Fruit fly (Drosophila melanogaster) whole organism, pupa: ENCODE measurements around the gene gammaTub23C.

Experiments
- CG10348 ChIP-seq: fragments of 200-800 bp; sonication (Bioruptor generic); IDR thresholded peaks from 2 replicates; pipeline ENCODE4 v1.3.6; 2022; ENCODE audit warnings: missing biosample characterization, missing genetic modification characterization
- CG12605 ChIP-seq: fragments of 200-800 bp; sonication (Bioruptor generic); IDR thresholded peaks from 2 replicates; pipeline ENCODE4 v1.3.6; 2022; ENCODE audit warnings: missing biosample characterization, missing genetic modification characterization
- CG13204 ChIP-seq: fragments of 200-800 bp; sonication (Bioruptor generic); optimal IDR thresholded peaks from 2 replicates; lab custom pipeline; 2018; ENCODE audit warnings: missing biosample characterization, mild to moderate bottlenecking, missing genetic modification characterization, moderate library complexity
- CG14655 ChIP-seq: fragments of 200-800 bp; sonication (Bioruptor generic); optimal IDR thresholded peaks from 3 replicates; lab custom pipeline; 2017; ENCODE audit warnings: mild to moderate bottlenecking, missing biosample characterization, missing genetic modification reagents, missing genetic modification characterization
- CG15710 ChIP-seq: fragments of 200-800 bp; sonication (Bioruptor generic); optimal IDR thresholded peaks from 2 replicates; lab custom pipeline; 2018; ENCODE audit warnings: missing biosample characterization, mild to moderate bottlenecking, missing genetic modification characterization, moderate library complexity
- CG17806 ChIP-seq: fragments of 200-800 bp; sonication (Bioruptor generic); optimal IDR thresholded peaks from 2 replicates; lab custom pipeline; 2018; ENCODE audit warnings: missing biosample characterization, mild to moderate bottlenecking, missing genetic modification characterization, moderate library complexity
- CG32121 ChIP-seq: fragments of 200-800 bp; sonication (Bioruptor generic); IDR thresholded peaks from 2 replicates; pipeline ENCODE4 v1.3.6; 2022; ENCODE audit warnings: missing biosample characterization, missing genetic modification characterization
- CG34367 ChIP-seq: fragments of 200-800 bp; sonication (Bioruptor generic); optimal IDR thresholded peaks from 2 replicates; lab custom pipeline; 2018; ENCODE audit warnings: missing biosample characterization, mild to moderate bottlenecking, missing genetic modification characterization
- CG4496 ChIP-seq: fragments of 200-800 bp; sonication (Bioruptor generic); IDR thresholded peaks from 3 replicates; pipeline ENCODE4 v1.3.6; 2022; ENCODE audit warnings: missing biosample characterization, missing genetic modification characterization
- CG8159 ChIP-seq: fragments of 200-800 bp; sonication (Bioruptor generic); optimal IDR thresholded peaks from 3 replicates; lab custom pipeline; 2018; ENCODE audit warnings: missing biosample characterization, mild to moderate bottlenecking, missing genetic modification characterization, moderate library complexity
- CG8301 ChIP-seq: fragments of 200-800 bp; sonication (Bioruptor generic); optimal IDR thresholded peaks from 2 replicates; lab custom pipeline; 2018; ENCODE audit warnings: missing biosample characterization, mild to moderate bottlenecking, missing genetic modification characterization
- CG9948 ChIP-seq: fragments of 200-800 bp; sonication (Bioruptor generic); optimal IDR thresholded peaks from 2 replicates; lab custom pipeline; 2018; ENCODE audit warnings: missing biosample characterization, mild to moderate bottlenecking, missing genetic modification characterization, moderate library complexity
- D1 ChIP-seq: fragments of 200-800 bp; sonication (Bioruptor generic); optimal IDR thresholded peaks from 2 replicates; lab custom pipeline; 2018; ENCODE audit warnings: missing biosample characterization, mild to moderate bottlenecking, missing genetic modification characterization, moderate library complexity
- EcR ChIP-seq: fragments of 200-800 bp; sonication (Bioruptor generic); optimal IDR thresholded peaks from 3 replicates; lab custom pipeline; 2019; ENCODE audit warnings: missing biosample characterization, missing genetic modification characterization, mild to moderate bottlenecking, moderate library complexity, missing genetic modification reagents
- Ets98B ChIP-seq: fragments of 200-800 bp; sonication (Bioruptor generic); IDR thresholded peaks from 2 replicates; pipeline ENCODE4 v1.3.6; 2022; ENCODE audit warnings: missing biosample characterization, missing genetic modification characterization
- Pif1A ChIP-seq: fragments of 200-800 bp; sonication (Bioruptor generic); optimal IDR thresholded peaks from 3 replicates; lab custom pipeline; 2016; ENCODE audit warnings: missing biosample characterization, missing genetic modification characterization
- Pif1B ChIP-seq: fragments of 200-800 bp; sonication (Bioruptor generic); optimal IDR thresholded peaks from 3 replicates; lab custom pipeline; 2016; ENCODE audit warnings: missing biosample characterization, missing genetic modification characterization
- Snoo ChIP-seq: fragments of 200-800 bp; sonication (Bioruptor generic); optimal IDR thresholded peaks from 3 replicates; lab custom pipeline; 2017; ENCODE audit warnings: missing biosample characterization, mild to moderate bottlenecking, missing genetic modification characterization, inconsistent platforms
- fd96Ca ChIP-seq: fragments of 200-800 bp; sonication (Bioruptor generic); IDR thresholded peaks from 3 replicates; pipeline ENCODE4 v1.3.6; 2022; ENCODE audit warnings: missing biosample characterization, missing genetic modification characterization
- gl ChIP-seq: fragments of 200-800 bp; sonication (Bioruptor generic); optimal IDR thresholded peaks from 2 replicates; lab custom pipeline; 2018; ENCODE audit warnings: missing biosample characterization, mild to moderate bottlenecking, missing genetic modification characterization
- rn ChIP-seq: fragments of 200-800 bp; sonication (Bioruptor generic); IDR thresholded peaks from 2 replicates; pipeline ENCODE4 v1.3.6; 2022; ENCODE audit warnings: missing biosample characterization, missing genetic modification characterization

gammaTub23C gene

dm6 chr2L:2992664-2993174 lies 20.0 kb downstream of the gammaTub23C start, which contains the start of the genes okr and CG3558:
Gene okr (minus strand): TSS chr2L:2992759.
Gene CG3558 (plus strand): TSS chr2L:2992870.
- TF ChIP-seq CG8159 (tag; lab: Kevin White, UChicago) (no peak), CG12605 (GFP tag; lab: Robert Waterston, UW) (no peak), Ets98B (GFP tag; lab: Robert Waterston, UW) (no peak), CG4496 (GFP tag; lab: Robert Waterston, UW) (no peak), fd96Ca (GFP tag; lab: Robert Waterston, UW) (no peak)

dm6 chr2L:2993236-2993635 lies 20.5 kb downstream of the gammaTub23C start:
- TF ChIP-seq CG17806 (tag; lab: Kevin White, UChicago) (no peak), CG8301 (tag; lab: Kevin White, UChicago) (no peak), D1 (tag; lab: Kevin White, UChicago) (no peak), Snoo (tag; lab: Kevin White, UChicago) (no peak), CG15710 (no peak), Pif1A (GFP tag; lab: Kevin White, UChicago) (no peak)

- TF ChIP-seq EcR (GFP tag; lab: Kevin White, UChicago) (no peak), CG15710 (no peak), CG14655 (GFP tag; lab: Kevin White, UChicago) (no peak), Pif1B (GFP tag; lab: Kevin White, UChicago) (no peak), CG32121 (GFP tag; lab: Robert Waterston, UW) (peak; percentile 21; the same call in 1 of the 2 replicates), CG8159 (tag; lab: Kevin White, UChicago) (no peak), gl (tag; lab: Kevin White, UChicago) (no peak), fd96Ca (GFP tag; lab: Robert Waterston, UW) (0 out of 3 replicates have a peak, but pooled peaks have one; percentile 22), CG12605 (GFP tag; lab: Robert Waterston, UW) (no peak), Pif1A (GFP tag; lab: Kevin White, UChicago) (no peak), CG17806 (tag; lab: Kevin White, UChicago) (no peak)
Observed at dm6 chr2L:2993702-2994101, 21.0 kb downstream of the gammaTub23C start.

dm6 chr2L:2999113-2999512 lies 26.4 kb downstream of the gammaTub23C start, which contains the start of gene Ccdc85:
Gene Ccdc85 (plus strand): TSS chr2L:2999286.
- 0 out of 2 replicates have a peak, but pooled peaks have one; percentile 11 for TF ChIP-seq CG12605 (GFP tag; lab: Robert Waterston, UW)
- peak; percentile 3 for TF ChIP-seq EcR (GFP tag; lab: Kevin White, UChicago)
- no peak for TF ChIP-seq D1 (tag; lab: Kevin White, UChicago)
- no peak for TF ChIP-seq CG4496 (GFP tag; lab: Robert Waterston, UW)

dm6 chr2L:2999609-3000008 lies 26.9 kb downstream of the gammaTub23C start:
- TF ChIP-seq Ets98B (GFP tag; lab: Robert Waterston, UW) (no peak), CG4496 (GFP tag; lab: Robert Waterston, UW) (0 out of 3 replicates have a peak, but pooled peaks have one; percentile 30)

- TF ChIP-seq EcR (GFP tag; lab: Kevin White, UChicago): no peak
- no peak for TF ChIP-seq Pif1A (GFP tag; lab: Kevin White, UChicago)
- TF ChIP-seq CG8301 (tag; lab: Kevin White, UChicago): no peak
- peak; percentile 50 for TF ChIP-seq CG13204 (GFP tag; lab: Kevin White, UChicago)
- TF ChIP-seq rn (GFP tag; lab: Robert Waterston, UW): no peak
- TF ChIP-seq CG17806 (tag; lab: Kevin White, UChicago): no peak
- TF ChIP-seq Snoo (tag; lab: Kevin White, UChicago): no peak
- no peak for TF ChIP-seq CG10348 (GFP tag; lab: Robert Waterston, UW)
- TF ChIP-seq CG9948: no peak
- TF ChIP-seq fd96Ca (GFP tag; lab: Robert Waterston, UW): no peak
- TF ChIP-seq CG32121 (GFP tag; lab: Robert Waterston, UW): no peak
- TF ChIP-seq D1 (tag; lab: Kevin White, UChicago): no peak
- TF ChIP-seq CG8159 (tag; lab: Kevin White, UChicago): no peak
- TF ChIP-seq CG12605 (GFP tag; lab: Robert Waterston, UW): peak; percentile 51; the same call in 1 of the 2 replicates
- no peak for TF ChIP-seq CG34367 (tag; lab: Kevin White, UChicago)
- no peak for TF ChIP-seq Pif1B (GFP tag; lab: Kevin White, UChicago)
- no peak for TF ChIP-seq CG14655 (GFP tag; lab: Kevin White, UChicago)
- TF ChIP-seq CG4496 (GFP tag; lab: Robert Waterston, UW): no peak
Observed at dm6 chr2L:3000517-3000934, 27.8 kb downstream of the gammaTub23C start.

- TF ChIP-seq CG12605 (GFP tag; lab: Robert Waterston, UW): peak; percentile 39; the same call in 1 of the 2 replicates
- peak; percentile 3 for TF ChIP-seq CG9948
- TF ChIP-seq rn (GFP tag; lab: Robert Waterston, UW): no peak
- peak; percentile 69 for TF ChIP-seq CG8301 (tag; lab: Kevin White, UChicago)
- TF ChIP-seq CG8159 (tag; lab: Kevin White, UChicago): no peak
- no peak for TF ChIP-seq CG14655 (GFP tag; lab: Kevin White, UChicago)
- 0 out of 3 replicates have a peak, but pooled peaks have one; percentile 47 for TF ChIP-seq CG4496 (GFP tag; lab: Robert Waterston, UW)
- TF ChIP-seq CG10348 (GFP tag; lab: Robert Waterston, UW): no peak
- TF ChIP-seq CG13204 (GFP tag; lab: Kevin White, UChicago): no peak
- no peak for TF ChIP-seq Pif1B (GFP tag; lab: Kevin White, UChicago)
- no peak for TF ChIP-seq gl (tag; lab: Kevin White, UChicago)
- TF ChIP-seq Ets98B (GFP tag; lab: Robert Waterston, UW): peak; percentile 53; the same call in 1 of the 2 replicates
- TF ChIP-seq CG32121 (GFP tag; lab: Robert Waterston, UW): peak; percentile 17; the same call in 1 of the 2 replicates
- no peak for TF ChIP-seq CG17806 (tag; lab: Kevin White, UChicago)
- no peak for TF ChIP-seq Pif1A (GFP tag; lab: Kevin White, UChicago)
Observed at dm6 chr2L:3001953-3002352, 29.3 kb downstream of the gammaTub23C start.
